Fruit fly (Drosophila melanogaster) whole organism, wandering third instar larva: ENCODE data around the gene CG11842.
A peak's percentile ranks its signal among the peaks of the same experiment; 100 is the strongest.

Experiments used
- Abd-B ChIP-seq: fragments of >200 bp; optimal IDR thresholded peaks from 2 replicates; lab custom pipeline; 2017; ENCODE audit warnings: missing biosample characterization, missing genetic modification characterization
- CG32264 ChIP-seq: fragments of 200-800 bp; sonication (Bioruptor generic); optimal IDR thresholded peaks from 2 replicates; lab custom pipeline; 2016; ENCODE audit warnings: missing biosample characterization, missing genetic modification characterization
- CG9705 ChIP-seq: fragments of 200-800 bp; sonication (Bioruptor generic); optimal IDR thresholded peaks from 2 replicates; lab custom pipeline; 2018; ENCODE audit warnings: missing biosample characterization, mild to moderate bottlenecking, missing genetic modification characterization
- CrebA ChIP-seq: fragments of 200-800 bp; sonication (Bioruptor generic); optimal IDR thresholded peaks from 2 replicates; lab custom pipeline; 2016; ENCODE audit warnings: missing biosample characterization, mild to moderate bottlenecking, missing genetic modification characterization, borderline replicate concordance
- Dfd ChIP-seq: fragments of >200 bp; optimal IDR thresholded peaks from 2 replicates; lab custom pipeline; 2017; ENCODE audit warnings: missing biosample characterization, missing genetic modification characterization
- Dif ChIP-seq: fragments of 200-275, 200-300 bp; sonication (Bioruptor generic); optimal IDR thresholded peaks from 2 replicates; lab custom pipeline; 2018; ENCODE audit warnings: missing biosample characterization, missing genetic modification characterization; ENCODE audit not compliant: partially characterized antibody
- GATAd ChIP-seq: sonication (Bioruptor generic); optimal IDR thresholded peaks from 2 replicates; lab custom pipeline; 2016; ENCODE audit warnings: missing biosample characterization, missing genetic modification characterization
- HLH106 ChIP-seq: fragments of 200-800 bp; optimal IDR thresholded peaks from 3 replicates; lab custom pipeline; 2019; ENCODE audit warnings: missing biosample characterization, mild to moderate bottlenecking, missing genetic modification characterization, moderate library complexity
- Hnf4 ChIP-seq: fragments of 200-800 bp; sonication (Bioruptor generic); optimal IDR thresholded peaks from 2 replicates; lab custom pipeline; 2016; ENCODE audit warnings: missing biosample characterization, mild to moderate bottlenecking, missing genetic modification characterization
- Hr78 ChIP-seq: fragments of >200 bp; optimal IDR thresholded peaks from 2 replicates; lab custom pipeline; 2017; ENCODE audit warnings: missing biosample characterization, missing genetic modification characterization
- Hr83 ChIP-seq: fragments of 200-300 bp; sonication (Bioruptor generic); optimal IDR thresholded peaks from 2 replicates; lab custom pipeline; 2016; ENCODE audit warnings: missing biosample characterization, mild to moderate bottlenecking, missing genetic modification characterization, moderate library complexity; ENCODE audit not compliant: poor library complexity, severe bottlenecking
- Jra ChIP-seq: sonication (Bioruptor generic); optimal IDR thresholded peaks from 2 replicates; lab custom pipeline; 2016; ENCODE audit warnings: missing biosample characterization, missing genetic modification characterization
- Mio ChIP-seq: sonication (Bioruptor generic); optimal IDR thresholded peaks from 2 replicates; lab custom pipeline; 2016; ENCODE audit warnings: missing biosample characterization, missing genetic modification characterization
- Myc ChIP-seq: fragments of >200 bp; optimal IDR thresholded peaks from 2 replicates; lab custom pipeline; 2017
- OdsH ChIP-seq: fragments of 200-800 bp; sonication (Bioruptor generic); optimal IDR thresholded peaks from 2 replicates; lab custom pipeline; 2016; ENCODE audit warnings: missing biosample characterization, mild to moderate bottlenecking, missing genetic modification characterization
- Rel ChIP-seq, 2 experiments: fragments of 200-800 bp; sonication (Bioruptor generic) in 1 of 2; optimal IDR thresholded peaks; 2 replicates in 1 of 2; 3 replicates in 1 of 2; lab custom pipeline; 2016 to 2019; ENCODE audit warnings: mild to moderate bottlenecking in 2 of 2, missing biosample characterization in 2 of 2, missing genetic modification characterization in 2 of 2, moderate library complexity in 1 of 2
- Sp1 ChIP-seq: fragments of 200-800 bp; sonication (Bioruptor generic); optimal IDR thresholded peaks from 3 replicates; lab custom pipeline; 2019; ENCODE audit warnings: missing biosample characterization, mild to moderate bottlenecking, missing genetic modification characterization, moderate library complexity
- Vsx2 ChIP-seq: fragments of 200-300, 225-300 bp; sonication (Bioruptor generic); optimal IDR thresholded peaks from 2 replicates; lab custom pipeline; 2018; ENCODE audit warnings: missing biosample characterization, missing genetic modification characterization; ENCODE audit not compliant: partially characterized antibody
- br ChIP-seq: fragments of 200-800 bp; sonication (Bioruptor generic); optimal IDR thresholded peaks from 2 replicates; lab custom pipeline; 2016; ENCODE audit warnings: missing biosample characterization, missing genetic modification characterization
- brk ChIP-seq: fragments of 200-800 bp; sonication (Bioruptor generic); optimal IDR thresholded peaks from 2 replicates; lab custom pipeline; 2016; ENCODE audit warnings: missing biosample characterization, mild to moderate bottlenecking, missing genetic modification characterization
- dl ChIP-seq, 2 experiments: fragments of 175-275, 200-275 bp in 1 of 2; fragments of 200-275 bp in 1 of 2; sonication (Bioruptor generic); optimal IDR thresholded peaks; lab custom pipeline; 2018; ENCODE audit warnings: mild to moderate bottlenecking in 2 of 2, missing biosample characterization in 2 of 2, missing genetic modification characterization in 2 of 2, moderate library complexity in 2 of 2; ENCODE audit not compliant: partially characterized antibody in 2 of 2, insufficient read depth in 1 of 2
- dmrt93B ChIP-seq: fragments of 200-800 bp; sonication (Bioruptor generic); optimal IDR thresholded peaks from 2 replicates; lab custom pipeline; 2018; ENCODE audit warnings: missing biosample characterization, mild to moderate bottlenecking, missing genetic modification characterization
- dsf ChIP-seq: sonication (Bioruptor generic); optimal IDR thresholded peaks from 2 replicates; lab custom pipeline; 2016; ENCODE audit warnings: missing biosample characterization, missing genetic modification characterization, borderline replicate concordance
- ey ChIP-seq: fragments of 200-800 bp; sonication (Bioruptor generic); optimal IDR thresholded peaks from 2 replicates; lab custom pipeline; 2016; ENCODE audit warnings: missing biosample characterization, missing genetic modification characterization
- foxo ChIP-seq, 2 experiments: fragments of 200-800 bp; sonication (Bioruptor generic); optimal IDR thresholded peaks; 2 replicates in 1 of 2; 3 replicates in 1 of 2; lab custom pipeline; 2016 to 2017; ENCODE audit warnings: missing biosample characterization in 2 of 2, missing genetic modification characterization in 2 of 2
- fru ChIP-seq: fragments of 200-800 bp; sonication (Bioruptor generic); optimal IDR thresholded peaks from 3 replicates; lab custom pipeline; 2016; ENCODE audit warnings: missing biosample characterization, mild to moderate bottlenecking, missing genetic modification characterization
- h ChIP-seq: fragments of 200-800 bp; sonication (Bioruptor generic); optimal IDR thresholded peaks from 3 replicates; lab custom pipeline; 2016; ENCODE audit warnings: missing biosample characterization, mild to moderate bottlenecking, missing genetic modification characterization
- jim ChIP-seq: fragments of 175-275, 200-325 bp; sonication (Bioruptor generic); optimal IDR thresholded peaks from 2 replicates; lab custom pipeline; 2016; ENCODE audit warnings: missing biosample characterization, mild to moderate bottlenecking, missing genetic modification characterization
- lola ChIP-seq: fragments of >200 bp; optimal IDR thresholded peaks from 2 replicates; lab custom pipeline; 2017; ENCODE audit warnings: missing biosample characterization, missing genetic modification characterization
- pan ChIP-seq: fragments of >200 bp; optimal IDR thresholded peaks from 2 replicates; lab custom pipeline; 2017
- psq ChIP-seq: fragments of 200-800 bp; sonication (Bioruptor generic); optimal IDR thresholded peaks from 3 replicates; lab custom pipeline; 2017; ENCODE audit warnings: missing biosample characterization, mild to moderate bottlenecking, missing genetic modification characterization, moderate library complexity
- rgr ChIP-seq: fragments of 200-800 bp; sonication (Bioruptor generic); optimal IDR thresholded peaks from 3 replicates; lab custom pipeline; 2016; ENCODE audit warnings: missing biosample characterization, mild to moderate bottlenecking, missing genetic modification characterization
- sage ChIP-seq: fragments of 200-800 bp; sonication (Bioruptor generic); optimal IDR thresholded peaks from 2 replicates; lab custom pipeline; 2016; ENCODE audit warnings: missing biosample characterization, mild to moderate bottlenecking, missing genetic modification characterization
- sv ChIP-seq: fragments of 200-800 bp; sonication (Bioruptor generic); optimal IDR thresholded peaks from 3 replicates; lab custom pipeline; 2016; ENCODE audit warnings: missing biosample characterization, missing genetic modification characterization
- tai ChIP-seq: sonication (Bioruptor generic); optimal IDR thresholded peaks from 2 replicates; lab custom pipeline; 2016; ENCODE audit warnings: missing biosample characterization, missing genetic modification characterization
- usp ChIP-seq: fragments of >200 bp; optimal IDR thresholded peaks from 2 replicates; lab custom pipeline; 2017; ENCODE audit warnings: missing biosample characterization, missing genetic modification characterization
- woc ChIP-seq: sonication (Bioruptor generic); optimal IDR thresholded peaks from 2 replicates; lab custom pipeline; 2016; ENCODE audit warnings: missing biosample characterization, mild to moderate bottlenecking, missing genetic modification characterization

CG11842 gene

DNA sequence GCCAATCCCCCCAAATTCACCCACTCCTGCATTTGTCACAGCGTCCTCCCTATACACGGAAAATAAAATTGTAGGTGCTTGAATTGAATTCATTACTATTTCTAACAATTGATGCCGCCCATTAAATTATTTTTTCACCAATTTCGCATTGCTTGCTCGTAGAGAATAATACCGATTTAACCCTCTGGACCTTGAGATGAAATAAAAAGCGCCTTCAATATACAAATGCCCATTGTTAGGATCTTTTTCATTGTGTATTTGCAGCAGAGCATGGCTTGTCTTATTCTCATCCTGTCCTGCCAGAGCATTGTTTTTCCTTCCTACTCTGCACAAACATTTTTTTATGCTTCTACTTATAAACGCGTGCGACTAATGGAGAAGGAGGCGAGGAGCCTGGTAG, 39.1 kb downstream of the CG11842 start:
- no peak for TF ChIP-seq brk (GFP tag; lab: Kevin White, UChicago)
- peak; percentile 18 for TF ChIP-seq rgr (GFP tag; lab: Kevin White, UChicago)
- peak; percentile 24 for TF ChIP-seq OdsH
- TF ChIP-seq br, result peak; percentile 0
- no peak for TF ChIP-seq CG32264
- peak; percentile 22 for TF ChIP-seq HLH106
- TF ChIP-seq dmrt93B (GFP tag; lab: Kevin White, UChicago), result no peak
- no peak for TF ChIP-seq dl (GFP tag; optimal IDR thresholded peaks at IDR 0.05; lab: Kevin White, UChicago; ENCODE audit: insufficient read depth in 1 of 2, partially characterized antibody in 2 of 2)
- peak; percentile 1 for TF ChIP-seq Sp1 (GFP tag; lab: Kevin White, UChicago)
- peak in 1 of 2 experiments; percentile 42 for TF ChIP-seq foxo (GFP tag; optimal IDR thresholded peaks at IDR 0.05; lab: Kevin White, UChicago)
- TF ChIP-seq Hr78 (GFP tag; lab: Kevin White, UChicago), result no peak
- TF ChIP-seq h (GFP tag; lab: Kevin White, UChicago), result peak; percentile 34
- TF ChIP-seq fru (GFP tag; lab: Kevin White, UChicago), result peak; percentile 46
- TF ChIP-seq usp (GFP tag; lab: Kevin White, UChicago), result no peak
- TF ChIP-seq ey (GFP tag; lab: Kevin White, UChicago), result peak; percentile 44

DNA sequence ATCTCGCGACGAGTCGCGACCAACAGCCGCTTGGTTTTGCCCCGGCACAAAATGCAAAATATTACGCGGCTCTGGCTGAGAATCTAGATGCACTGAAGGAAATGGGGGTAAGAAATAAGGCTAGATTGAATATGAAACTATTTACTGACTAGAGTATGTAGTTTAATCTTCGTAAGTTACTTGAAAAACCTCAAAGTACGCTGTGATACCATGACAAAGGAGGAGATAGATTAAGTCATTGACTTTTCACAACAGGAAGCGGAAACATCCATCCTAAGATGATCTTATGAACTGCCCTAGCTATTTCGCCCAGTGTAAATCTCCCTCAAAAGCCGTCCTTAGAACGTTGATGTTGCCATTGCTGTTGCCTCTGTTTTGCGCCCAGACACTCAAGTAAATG, 41.7 kb downstream of the CG11842 start:
- TF ChIP-seq fru (GFP tag; lab: Kevin White, UChicago) (peak; percentile 23), dmrt93B (GFP tag; lab: Kevin White, UChicago) (no peak), Vsx2 (GFP tag; lab: Kevin White, UChicago) (no peak), HLH106 (peak; percentile 13), sv (GFP tag; lab: Kevin White, UChicago) (no peak), foxo (GFP tag; optimal IDR thresholded peaks at IDR 0.05; lab: Kevin White, UChicago) (peak in 1 of 2 experiments; percentile 10), Hr78 (GFP tag; lab: Kevin White, UChicago) (no peak), brk (GFP tag; lab: Kevin White, UChicago) (no peak), h (GFP tag; lab: Kevin White, UChicago) (peak; percentile 5), rgr (GFP tag; lab: Kevin White, UChicago) (peak; percentile 19), psq (no peak), Hnf4 (GFP tag; lab: Kevin White, UChicago) (no peak), lola (no peak), usp (GFP tag; lab: Kevin White, UChicago) (no peak), OdsH (no peak), Sp1 (GFP tag; lab: Kevin White, UChicago) (no peak), Rel (GFP tag; optimal IDR thresholded peaks at IDR 0.05; lab: Kevin White, UChicago) (no peak), Rel (tag; optimal IDR thresholded peaks at IDR 0.05; lab: Kevin White, UChicago) (no peak), ey (GFP tag; lab: Kevin White, UChicago) (peak; percentile 25)

DNA sequence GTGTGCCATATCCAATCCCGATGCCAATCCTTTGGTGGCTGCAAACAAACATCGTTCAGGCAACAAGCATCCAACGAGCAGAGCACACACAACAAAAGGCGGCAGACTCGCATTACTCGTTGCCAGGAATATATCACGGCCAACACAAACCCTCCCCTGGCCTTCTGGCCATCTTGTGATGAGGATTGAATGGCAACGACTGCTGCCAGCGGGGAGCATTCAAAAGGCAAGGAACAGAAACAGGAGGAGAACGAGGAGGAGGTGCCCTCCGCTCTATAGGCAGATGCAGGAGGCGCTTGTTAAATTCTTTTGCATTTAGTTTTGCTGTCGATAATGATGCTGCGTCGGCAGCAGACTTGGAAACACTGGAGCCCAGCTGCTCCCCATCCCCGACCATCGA, 43.0 kb downstream of the CG11842 start:
- TF ChIP-seq usp (GFP tag; lab: Kevin White, UChicago) (no peak), h (GFP tag; lab: Kevin White, UChicago) (no peak), rgr (GFP tag; lab: Kevin White, UChicago) (no peak), Jra (GFP tag; lab: Kevin White, UChicago) (no peak), Dif (GFP tag; lab: Kevin White, UChicago) (peak; percentile 33), Hr83 (GFP tag; lab: Kevin White, UChicago) (peak; percentile 46)
- TF ChIP-seq, all 38 proteins: peak for 2

DNA sequence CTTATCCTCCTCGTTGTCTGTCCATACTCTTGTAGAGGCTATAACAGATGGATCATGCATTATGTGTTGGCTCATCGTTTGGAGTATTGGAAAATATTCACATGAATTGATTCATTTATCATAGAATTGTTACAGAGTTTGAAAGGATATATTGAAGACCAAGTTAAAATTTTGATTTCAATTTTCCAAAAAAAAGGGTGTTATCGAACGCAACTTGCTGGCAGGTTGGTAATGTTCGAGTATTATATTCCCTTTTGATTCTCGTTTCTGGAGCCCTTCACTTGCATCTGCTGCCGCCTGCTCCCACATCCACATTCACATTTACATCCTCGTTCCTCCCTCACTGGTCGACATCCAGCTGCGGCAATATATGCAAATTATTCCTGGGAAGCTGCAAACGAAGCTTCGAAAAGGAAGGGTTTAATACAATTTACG, 43.5 kb downstream of the CG11842 start:
- TF ChIP-seq CG32264, result no peak
- no peak for TF ChIP-seq Rel (GFP tag; optimal IDR thresholded peaks at IDR 0.05; lab: Kevin White, UChicago)
- TF ChIP-seq Rel (tag; optimal IDR thresholded peaks at IDR 0.05; lab: Kevin White, UChicago), result peak; percentile 16
- no peak for TF ChIP-seq GATAd (GFP tag; lab: Kevin White, UChicago)
- TF ChIP-seq Mio, result no peak
- TF ChIP-seq Hr78 (GFP tag; lab: Kevin White, UChicago), result no peak
- no peak for TF ChIP-seq Hr83 (GFP tag; lab: Kevin White, UChicago)
- peak; percentile 35 for TF ChIP-seq CG9705 (GFP tag; lab: Kevin White, UChicago)
- peak; percentile 65 for TF ChIP-seq sage
- TF ChIP-seq woc (GFP tag; lab: Kevin White, UChicago), result peak; percentile 87
- TF ChIP-seq foxo (GFP tag; optimal IDR thresholded peaks at IDR 0.05; lab: Kevin White, UChicago), result peak in 1 of 2 experiments; percentile 89
- peak; percentile 85 for TF ChIP-seq br
- TF ChIP-seq fru (GFP tag; lab: Kevin White, UChicago), result peak; percentile 92
- TF ChIP-seq Vsx2 (GFP tag; lab: Kevin White, UChicago), result no peak
- peak; percentile 82 for TF ChIP-seq HLH106
- TF ChIP-seq dl (GFP tag; optimal IDR thresholded peaks at IDR 0.05; lab: Kevin White, UChicago; ENCODE audit: insufficient read depth in 1 of 2, partially characterized antibody in 2 of 2), result no peak
- no peak for TF ChIP-seq pan
- TF ChIP-seq Dif (GFP tag; lab: Kevin White, UChicago), result no peak
- TF ChIP-seq OdsH, result peak; percentile 87
- TF ChIP-seq Myc, result no peak
- TF ChIP-seq Sp1 (GFP tag; lab: Kevin White, UChicago), result peak; percentile 88
- peak; percentile 70 for TF ChIP-seq dmrt93B (GFP tag; lab: Kevin White, UChicago)
- peak; percentile 95 for TF ChIP-seq h (GFP tag; lab: Kevin White, UChicago)
- no peak for TF ChIP-seq brk (GFP tag; lab: Kevin White, UChicago)
- no peak for TF ChIP-seq Abd-B (GFP tag; lab: Kevin White, UChicago)
- TF ChIP-seq psq, result peak; percentile 93
- TF ChIP-seq sv (GFP tag; lab: Kevin White, UChicago), result no peak
- TF ChIP-seq ey (GFP tag; lab: Kevin White, UChicago), result peak; percentile 91
- TF ChIP-seq rgr (GFP tag; lab: Kevin White, UChicago), result peak; percentile 87
- TF ChIP-seq CrebA (GFP tag; lab: Kevin White, UChicago), result no peak
- no peak for TF ChIP-seq Dfd (GFP tag; lab: Kevin White, UChicago)
- no peak for TF ChIP-seq jim
- no peak for TF ChIP-seq tai (GFP tag; lab: Kevin White, UChicago)
- TF ChIP-seq dsf (GFP tag; lab: Kevin White, UChicago), result no peak
- no peak for TF ChIP-seq Hnf4 (GFP tag; lab: Kevin White, UChicago)
